Worm (Caenorhabditis elegans) whole organism, midembryonic: ENCODE data around the gene F49E11.2.

ENCODE experiments used
- T22C8.4 ChIP-seq: fragments of 200-800 bp; sonication (Bioruptor generic); IDR thresholded peaks from 2 replicates; pipeline ENCODE4 v1.3.6; 2022; ENCODE audit warnings: missing genetic modification characterization, missing compliant biosample characterization
- cog-1 ChIP-seq: sonication (generic microtip); optimal IDR thresholded peaks from 2 replicates; lab custom pipeline; 2016; ENCODE audit warnings: missing genetic modification characterization, missing compliant biosample characterization
- klf-2 ChIP-seq: fragments of 200-800 bp; sonication (Bioruptor generic); conservative IDR thresholded peaks from 2 replicates; pipeline ENCODE4 v1.3.6; 2022; ENCODE audit warnings: missing genetic modification reagents, missing genetic modification characterization, missing compliant biosample characterization
- ref-1 ChIP-seq: fragments of 200-800 bp; sonication (Bioruptor generic); conservative IDR thresholded peaks from 2 replicates; pipeline ENCODE4 v1.3.6; 2022; ENCODE audit warnings: missing genetic modification reagents, missing genetic modification characterization, missing compliant biosample characterization
- ztf-23 ChIP-seq: fragments of 200-800 bp; sonication (Bioruptor generic); IDR thresholded peaks from 2 replicates; pipeline ENCODE4 v1.3.6; 2022; ENCODE audit warnings: missing genetic modification reagents, missing genetic modification characterization, missing compliant biosample characterization
- ztf-29 ChIP-seq: fragments of 200-800 bp; sonication (Bioruptor generic); IDR thresholded peaks from 2 replicates; pipeline ENCODE4 v1.3.6; 2022; ENCODE audit warnings: missing genetic modification reagents, missing genetic modification characterization, missing compliant biosample characterization

ce11 chrIV:13027801-13028641 lies 10.8 kb downstream of the F49E11.2 start:
- TF ChIP-seq klf-2 (GFP tag; lab: Robert Waterston, UW) (no peak), ztf-23 (GFP tag; lab: Robert Waterston, UW) (no peak), T22C8.4 (no peak), cog-1 (tag; lab: Kevin White, UChicago) (peak; percentile 6), ref-1 (GFP tag; lab: Robert Waterston, UW) (no peak), ztf-29 (GFP tag; lab: Robert Waterston, UW) (no peak)
